Worm (Caenorhabditis elegans) whole organism, L2 larva: ENCODE measurements around the gene end-1.

Source experiments
- F13H6.1 ChIP-seq: sonication (generic microtip); optimal IDR thresholded peaks from 2 replicates; lab custom pipeline; 2016; ENCODE audit warnings: missing genetic modification characterization, missing compliant biosample characterization
- R02D3.7 ChIP-seq: fragments of 150-350 bp; optimal IDR thresholded peaks from 2 replicates; lab custom pipeline; 2014; ENCODE audit warnings: missing biosample characterization, missing genetic modification characterization
- ZK546.5 ChIP-seq: sonication (generic microtip); optimal IDR thresholded peaks from 2 replicates; lab custom pipeline; 2017; ENCODE audit warnings: missing biosample characterization, missing genetic modification characterization
- alr-1 ChIP-seq: fragments of 150-350 bp; optimal IDR thresholded peaks from 2 replicates; lab custom pipeline; 2014; ENCODE audit warnings: missing biosample characterization, missing genetic modification characterization
- ceh-16 ChIP-seq: fragments of 150-350 bp; optimal IDR thresholded peaks from 2 replicates; lab custom pipeline; 2014; ENCODE audit warnings: missing biosample characterization, missing genetic modification characterization
- ceh-82 ChIP-seq: fragments of 150-350 bp; optimal IDR thresholded peaks from 2 replicates; lab custom pipeline; 2014; ENCODE audit warnings: missing biosample characterization, missing genetic modification characterization
- crh-2 ChIP-seq: sonication (generic microtip); optimal IDR thresholded peaks from 2 replicates; lab custom pipeline; 2017; ENCODE audit warnings: missing biosample characterization, missing genetic modification characterization
- dmd-4 ChIP-seq: sonication (generic microtip); optimal IDR thresholded peaks from 2 replicates; lab custom pipeline; 2017; ENCODE audit warnings: missing biosample characterization, missing genetic modification characterization
- egl-27 ChIP-seq: sonication (generic microtip); optimal IDR thresholded peaks from 3 replicates; lab custom pipeline; 2017; ENCODE audit warnings: missing biosample characterization, missing genetic modification reagents, missing genetic modification characterization
- elt-1 ChIP-seq: fragments of 150-350 bp; optimal IDR thresholded peaks from 2 replicates; lab custom pipeline; 2014; ENCODE audit warnings: missing biosample characterization, missing genetic modification characterization
- elt-3 ChIP-seq: sonication (generic microtip); optimal IDR thresholded peaks from 2 replicates; lab custom pipeline; 2017; ENCODE audit warnings: missing biosample characterization, missing genetic modification characterization
- fos-1 ChIP-seq: fragments of 150-350 bp; optimal IDR thresholded peaks from 2 replicates; lab custom pipeline; 2014; ENCODE audit warnings: missing biosample characterization, missing genetic modification characterization
- gmeb-1 ChIP-seq: fragments of 150-350 bp; optimal IDR thresholded peaks from 2 replicates; lab custom pipeline; 2014; ENCODE audit warnings: missing biosample characterization, missing genetic modification characterization
- lin-13 ChIP-seq: fragments of 150-350 bp; optimal IDR thresholded peaks from 2 replicates; lab custom pipeline; 2014; ENCODE audit warnings: missing biosample characterization, missing genetic modification reagents, missing genetic modification characterization
- lin-39 ChIP-seq: fragments of 150-350 bp; optimal IDR thresholded peaks from 2 replicates; lab custom pipeline; 2014; ENCODE audit warnings: missing biosample characterization, missing genetic modification reagents, missing genetic modification characterization
- lsy-2 ChIP-seq, 2 experiments: fragments of 150-350 bp in 1 of 2; sonication (generic microtip) in 1 of 2; optimal IDR thresholded peaks; 2 replicates each; lab custom pipeline; 2014 to 2017; ENCODE audit warnings: missing biosample characterization in 2 of 2, missing genetic modification characterization in 2 of 2
- mbf-1 ChIP-seq: sonication (generic microtip); optimal IDR thresholded peaks from 2 replicates; lab custom pipeline; 2017; ENCODE audit warnings: missing biosample characterization, missing genetic modification characterization
- mdl-1 ChIP-seq, 2 experiments: fragments of 150-350 bp in 1 of 2; sonication (generic microtip) in 1 of 2; optimal IDR thresholded peaks; 2 replicates each; lab custom pipeline; 2017; ENCODE audit warnings: missing biosample characterization in 2 of 2, missing genetic modification characterization in 2 of 2
- nhr-10 ChIP-seq: sonication (generic microtip); optimal IDR thresholded peaks from 2 replicates; lab custom pipeline; 2017; ENCODE audit warnings: missing biosample characterization, missing genetic modification characterization
- nhr-11 ChIP-seq: fragments of 150-350 bp; optimal IDR thresholded peaks from 2 replicates; lab custom pipeline; 2014; ENCODE audit warnings: missing biosample characterization, missing genetic modification characterization
- nhr-12 ChIP-seq: fragments of 150-350 bp; optimal IDR thresholded peaks from 2 replicates; lab custom pipeline; 2014; ENCODE audit warnings: missing biosample characterization, missing genetic modification characterization
- nhr-129 ChIP-seq: fragments of 150-350 bp; optimal IDR thresholded peaks from 2 replicates; lab custom pipeline; 2014; ENCODE audit warnings: missing biosample characterization, missing genetic modification characterization
- nhr-21 ChIP-seq: fragments of 150-350 bp; optimal IDR thresholded peaks from 2 replicates; lab custom pipeline; 2014; ENCODE audit warnings: missing biosample characterization, missing genetic modification characterization
- nhr-23 ChIP-seq: fragments of 150-350 bp; optimal IDR thresholded peaks from 2 replicates; lab custom pipeline; 2014; ENCODE audit warnings: missing biosample characterization, missing genetic modification reagents, missing genetic modification characterization
- nhr-237 ChIP-seq: fragments of 150-350 bp; optimal IDR thresholded peaks from 2 replicates; lab custom pipeline; 2014; ENCODE audit warnings: missing biosample characterization, missing genetic modification characterization
- nhr-25 ChIP-seq: fragments of 150-350 bp; sonication (generic microtip); optimal IDR thresholded peaks from 3 replicates; lab custom pipeline; 2014; ENCODE audit warnings: missing biosample characterization, missing genetic modification characterization
- nhr-77 ChIP-seq: fragments of 150-350 bp; optimal IDR thresholded peaks from 2 replicates; lab custom pipeline; 2014; ENCODE audit warnings: missing biosample characterization, missing genetic modification characterization
- peb-1 ChIP-seq: fragments of 150-350 bp; optimal IDR thresholded peaks from 2 replicates; lab custom pipeline; 2014; ENCODE audit warnings: missing biosample characterization, missing genetic modification characterization
- sem-4 ChIP-seq: fragments of 150-350 bp; optimal IDR thresholded peaks from 2 replicates; lab custom pipeline; 2014; ENCODE audit warnings: missing biosample characterization, missing genetic modification reagents, missing genetic modification characterization
- sma-3 ChIP-seq: sonication (generic microtip); optimal IDR thresholded peaks from 2 replicates; lab custom pipeline; 2016; ENCODE audit warnings: missing genetic modification reagents, missing genetic modification characterization, missing compliant biosample characterization
- sma-9 ChIP-seq, 2 experiments: fragments of 150-350 bp in 1 of 2; sonication (generic microtip) in 1 of 2; optimal IDR thresholded peaks; 2 replicates each; lab custom pipeline; 2014 to 2016; ENCODE audit warnings: missing genetic modification characterization in 2 of 2, mild to moderate bottlenecking in 1 of 2, missing biosample characterization in 1 of 2, missing compliant biosample characterization in 1 of 2, missing genetic modification reagents in 1 of 2, moderate library complexity in 1 of 2
- unc-39 ChIP-seq: fragments of 150-350 bp; optimal IDR thresholded peaks from 2 replicates; lab custom pipeline; 2014; ENCODE audit warnings: missing biosample characterization, missing genetic modification characterization
- unc-55 ChIP-seq: fragments of 150-350 bp; sonication (generic microtip); optimal IDR thresholded peaks from 3 replicates; lab custom pipeline; 2014; ENCODE audit warnings: missing biosample characterization, missing genetic modification reagents, missing genetic modification characterization
- unc-62 ChIP-seq: fragments of 150-350 bp; optimal IDR thresholded peaks from 2 replicates; lab custom pipeline; 2014; ENCODE audit warnings: missing biosample characterization, missing genetic modification reagents, missing genetic modification characterization
- zag-1 ChIP-seq: fragments of 150-350 bp; optimal IDR thresholded peaks from 2 replicates; lab custom pipeline; 2014; ENCODE audit warnings: missing biosample characterization, missing genetic modification characterization
- ztf-1 ChIP-seq: fragments of 200-800 bp; sonication (Bioruptor generic); conservative IDR thresholded peaks from 2 replicates; pipeline ENCODE4 v1.3.6; 2022; ENCODE audit warnings: missing genetic modification characterization, missing compliant biosample characterization
- ztf-11 ChIP-seq: sonication (generic microtip); optimal IDR thresholded peaks from 2 replicates; lab custom pipeline; 2017; ENCODE audit warnings: missing biosample characterization, missing genetic modification characterization
- ztf-4 ChIP-seq: fragments of 150-350 bp; optimal IDR thresholded peaks from 2 replicates; lab custom pipeline; 2014; ENCODE audit warnings: missing biosample characterization, missing genetic modification characterization

Gene end-1

DNA sequence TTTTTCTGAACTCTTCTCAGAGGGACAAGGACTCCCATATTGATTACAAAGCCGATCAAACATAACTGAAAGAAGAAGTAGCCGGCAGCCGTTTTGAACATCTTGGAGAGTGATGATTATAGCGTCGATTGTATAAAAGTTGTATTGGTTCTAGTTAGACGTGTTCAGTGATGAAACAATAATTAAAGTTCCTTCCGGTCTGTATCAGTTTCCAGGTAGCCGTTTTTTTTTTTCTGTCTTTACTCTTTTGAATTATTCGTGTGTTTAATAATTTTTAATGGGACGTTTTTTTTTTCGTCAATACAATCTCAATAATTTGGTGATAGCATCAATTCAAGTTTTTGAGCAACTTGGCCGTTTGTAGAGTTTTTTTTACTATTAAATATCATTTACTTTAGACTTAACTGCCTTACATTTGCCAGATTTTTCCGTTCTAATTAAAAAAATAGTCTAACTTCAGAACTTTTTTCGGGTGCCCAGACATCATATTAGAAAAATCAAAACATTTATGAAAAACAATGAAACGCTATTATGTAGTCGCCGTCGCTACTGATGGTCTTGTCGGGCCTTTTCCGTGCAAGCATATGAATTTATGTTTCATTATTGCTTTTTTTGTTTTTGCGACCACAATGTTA, 38.4 kb upstream of the end-1 start, which contains the start of the genes srx-10 and clec-226:
Gene srx-10, minus strand, starts transcription at position 101 of the 635 bp plus-strand sequence.
Gene clec-226, plus strand, starts transcription at position 585 of the 635 bp plus-strand sequence.
- TF ChIP-seq ztf-11 (tag; lab: Kevin White, UChicago): no peak
- TF ChIP-seq F13H6.1 (tag; lab: Kevin White, UChicago): no peak
- TF ChIP-seq sma-9 (GFP tag; optimal IDR thresholded peaks at IDR 0.05; lab: Kevin White, UChicago): no peak
- no peak for TF ChIP-seq sma-9 (tag; optimal IDR thresholded peaks at IDR 0.05; lab: Kevin White, UChicago)
- no peak for TF ChIP-seq ztf-1 (GFP tag; lab: Robert Waterston, UW)
- no peak for TF ChIP-seq peb-1 (tag; lab: Kevin White, UChicago)
- no peak for TF ChIP-seq crh-2 (tag; lab: Kevin White, UChicago)
- TF ChIP-seq sem-4 (tag; lab: Kevin White, UChicago): no peak
- TF ChIP-seq egl-27: no peak
- no peak for TF ChIP-seq ceh-16 (tag; lab: Kevin White, UChicago)
- no peak for TF ChIP-seq unc-62 (GFP tag; lab: Kevin White, UChicago)
- TF ChIP-seq unc-39 (tag; lab: Kevin White, UChicago): no peak
- TF ChIP-seq sma-3 (GFP tag; lab: Kevin White, UChicago): no peak
- no peak for TF ChIP-seq dmd-4 (tag; lab: Kevin White, UChicago)
- TF ChIP-seq ztf-4: no peak
- TF ChIP-seq alr-1 (tag; lab: Kevin White, UChicago): no peak
- no peak for TF ChIP-seq nhr-25 (tag; lab: Kevin White, UChicago)
- no peak for TF ChIP-seq elt-1
- no peak for TF ChIP-seq lin-13
- TF ChIP-seq fos-1 (tag; lab: Kevin White, UChicago): no peak
- no peak for TF ChIP-seq ZK546.5 (tag; lab: Kevin White, UChicago)

DNA sequence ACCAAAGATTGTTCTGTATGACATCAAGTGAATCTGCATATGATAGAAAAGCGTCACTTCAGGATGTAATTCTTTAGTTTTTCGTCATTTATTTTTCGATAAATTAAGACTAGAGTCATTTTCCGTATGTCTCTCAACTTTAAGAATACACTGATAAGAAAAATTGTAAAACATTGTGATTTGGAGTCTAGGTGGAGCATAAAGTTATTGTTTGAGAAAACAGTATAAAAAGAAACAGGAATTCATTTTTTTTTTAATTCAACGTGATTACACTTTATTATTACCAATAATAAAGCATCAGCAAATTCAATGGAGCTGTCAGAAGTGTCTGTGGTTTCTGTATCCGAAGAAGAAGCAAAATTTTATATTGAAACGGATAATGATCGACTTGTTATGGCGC, 35.9 kb upstream of the end-1 start, which contains the start of gene R10D12.6:
Gene R10D12.6, plus strand, starts transcription at position 301 of the 400 bp plus-strand sequence.
- TF ChIP-seq fos-1 (tag; lab: Kevin White, UChicago): peak; percentile 27
- no peak for TF ChIP-seq nhr-21 (tag; lab: Kevin White, UChicago)

DNA sequence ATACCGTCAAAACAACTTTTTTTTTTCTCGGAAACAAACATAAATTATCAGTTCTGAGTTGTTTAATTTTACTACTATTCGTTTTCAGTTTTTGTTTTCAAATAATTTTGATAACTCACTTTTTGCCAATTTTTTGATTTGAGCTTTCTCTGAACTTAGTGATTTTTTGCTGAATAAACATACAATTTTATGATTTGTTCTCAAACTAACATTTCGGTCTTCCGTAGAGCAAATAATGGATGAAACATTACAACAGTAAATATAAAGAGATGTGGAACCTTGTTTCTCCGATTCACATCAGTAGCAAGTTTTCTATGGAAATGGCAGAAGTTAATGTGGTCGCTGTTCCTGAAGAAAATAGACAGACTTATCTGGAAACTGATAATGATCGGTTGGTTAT, 35.2 kb upstream of the end-1 start, which contains the start of gene R10D12.7:
Gene R10D12.7, plus strand, starts transcription at position 301 of the 400 bp plus-strand sequence.
- TF ChIP-seq unc-62 (GFP tag; lab: Kevin White, UChicago) (no peak), egl-27 (no peak), ZK546.5 (tag; lab: Kevin White, UChicago) (no peak), nhr-12 (tag; lab: Kevin White, UChicago) (no peak), nhr-237 (tag; lab: Kevin White, UChicago) (no peak), nhr-11 (tag; lab: Kevin White, UChicago) (no peak), crh-2 (tag; lab: Kevin White, UChicago) (no peak), lsy-2 (tag; optimal IDR thresholded peaks at IDR 0.05; lab: Kevin White, UChicago) (no peak), nhr-21 (tag; lab: Kevin White, UChicago) (no peak), nhr-129 (tag; lab: Kevin White, UChicago) (no peak), gmeb-1 (no peak), nhr-25 (tag; lab: Kevin White, UChicago) (no peak), unc-55 (GFP tag; lab: Kevin White, UChicago) (no peak), ztf-11 (tag; lab: Kevin White, UChicago) (no peak), ceh-82 (tag; lab: Kevin White, UChicago) (no peak), mbf-1 (tag; lab: Kevin White, UChicago) (no peak), nhr-77 (tag; lab: Kevin White, UChicago) (no peak), elt-3 (no peak), mdl-1 (tag; optimal IDR thresholded peaks at IDR 0.05; lab: Kevin White, UChicago) (no peak)

DNA sequence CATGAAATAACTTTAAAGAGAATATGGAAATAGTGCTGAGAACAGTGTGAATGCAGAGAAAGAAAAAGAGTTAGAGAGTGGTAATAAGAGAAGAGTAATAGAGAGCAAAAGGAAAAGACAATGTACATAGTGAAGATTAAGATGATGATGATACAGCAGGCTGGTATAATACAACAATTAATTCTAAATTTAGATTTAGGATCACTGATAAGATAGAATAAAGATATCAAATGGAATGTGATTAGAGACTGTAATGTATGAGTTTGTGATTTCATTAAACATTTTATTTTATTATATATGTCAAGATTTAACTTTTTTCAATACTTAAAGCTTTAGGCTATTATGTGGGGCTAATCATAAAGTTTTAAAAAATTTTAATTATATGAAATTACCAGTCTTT, 31.7 kb upstream of the end-1 start, which contains the start of gene R10D12.8:
Gene R10D12.8, minus strand, starts transcription at position 101 of the 400 bp plus-strand sequence.
- no peak for TF ChIP-seq nhr-25 (tag; lab: Kevin White, UChicago)

DNA sequence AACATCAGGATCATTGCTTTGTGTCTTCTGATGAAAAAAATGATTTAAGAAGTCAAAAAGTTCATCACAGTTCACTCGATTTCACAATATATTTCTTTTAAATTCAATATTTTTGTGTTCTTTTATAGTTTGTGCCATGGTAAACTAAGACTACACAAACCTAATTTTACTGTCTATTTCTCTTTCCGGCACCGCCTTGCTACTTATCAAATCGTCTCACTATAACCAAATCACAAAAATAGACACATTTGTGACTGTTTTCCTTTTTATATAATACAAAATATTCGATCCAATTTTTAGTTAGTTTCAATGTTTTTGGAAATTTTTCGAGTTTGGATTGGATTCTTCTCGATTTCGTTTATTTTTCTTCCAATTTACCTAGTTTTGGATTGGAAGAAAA, 30.9 kb upstream of the end-1 start, which contains the start of gene swt-6:
Gene swt-6, plus strand, starts transcription at position 301 of the 400 bp plus-strand sequence.
- TF ChIP-seq nhr-23 (tag; lab: Kevin White, UChicago) (no peak), elt-1 (no peak), R02D3.7 (tag; lab: Kevin White, UChicago) (no peak), nhr-237 (tag; lab: Kevin White, UChicago) (no peak), nhr-129 (tag; lab: Kevin White, UChicago) (no peak), sma-3 (GFP tag; lab: Kevin White, UChicago) (no peak), nhr-11 (tag; lab: Kevin White, UChicago) (no peak), alr-1 (tag; lab: Kevin White, UChicago) (no peak), ztf-11 (tag; lab: Kevin White, UChicago) (no peak), egl-27 (no peak), lin-39 (tag; lab: Kevin White, UChicago) (no peak), nhr-10 (no peak), dmd-4 (tag; lab: Kevin White, UChicago) (no peak), ceh-16 (tag; lab: Kevin White, UChicago) (no peak), sem-4 (tag; lab: Kevin White, UChicago) (no peak), zag-1 (tag; lab: Kevin White, UChicago) (no peak), nhr-21 (tag; lab: Kevin White, UChicago) (no peak), sma-9 (GFP tag; optimal IDR thresholded peaks at IDR 0.05; lab: Kevin White, UChicago) (no peak), sma-9 (tag; optimal IDR thresholded peaks at IDR 0.05; lab: Kevin White, UChicago) (no peak), ZK546.5 (tag; lab: Kevin White, UChicago) (no peak), unc-39 (tag; lab: Kevin White, UChicago) (no peak)
- TF ChIP-seq, all 48 proteins: peak for 0
